Worm (Caenorhabditis elegans): ENCODE data around the gene R151.2.

DNA sequence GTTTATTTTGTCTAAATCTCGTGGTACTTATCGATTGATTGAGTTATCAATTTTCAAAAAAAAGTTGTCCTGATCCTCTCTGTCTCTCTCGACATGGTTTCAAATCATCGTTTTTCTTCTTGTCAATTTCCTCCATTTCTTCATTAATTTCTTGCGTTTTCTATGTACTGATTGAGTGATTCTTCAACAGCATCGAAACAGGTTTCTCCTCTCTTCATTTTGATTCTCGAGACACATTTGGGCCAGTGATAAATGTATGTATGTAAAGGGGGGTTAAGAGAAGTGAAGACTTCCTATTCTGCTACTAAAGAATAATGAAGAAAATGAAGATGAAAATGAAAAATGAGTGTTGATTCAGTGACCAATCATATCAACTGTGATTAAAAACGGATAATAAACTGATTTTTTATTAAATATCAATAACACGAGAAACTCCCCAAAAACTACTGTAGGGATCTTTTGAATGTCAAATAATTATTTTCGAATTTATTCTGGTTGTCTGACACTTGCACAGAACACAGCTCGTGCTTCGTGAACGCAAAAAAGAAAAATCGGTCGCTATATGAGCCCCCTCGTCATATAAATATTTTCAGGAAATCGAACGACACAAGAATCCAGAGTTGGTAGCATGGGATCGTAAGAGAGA, 6.5 kb upstream of the R151.2 start:
- TF ChIP-seq ztf-11 (tag; optimal IDR thresholded peaks at IDR 0.05) (no peak), ama-1 (optimal IDR thresholded peaks at IDR 0.05) (no peak), sptf-1 (tag; optimal IDR thresholded peaks at IDR 0.05) (no peak), nhr-77 (tag; optimal IDR thresholded peaks at IDR 0.05) (no peak), sox-4 (tag; optimal IDR thresholded peaks at IDR 0.05) (no peak), mef-2 (tag; optimal IDR thresholded peaks at IDR 0.05) (no peak), pqm-1 (tag; optimal IDR thresholded peaks at IDR 0.05) (no peak)

All from whole organism, L1 larva.